Worm (Caenorhabditis elegans): ENCODE data around the gene lsd-1.
A peak's percentile ranks its signal among the peaks of the same experiment; 100 is the strongest.
"Not testable (repeated sequence)": the region's sequence is repeated elsewhere in the genome, so short reads cannot be mapped to it uniquely, and the experiment has no call there.

Gene lsd-1

DNA sequence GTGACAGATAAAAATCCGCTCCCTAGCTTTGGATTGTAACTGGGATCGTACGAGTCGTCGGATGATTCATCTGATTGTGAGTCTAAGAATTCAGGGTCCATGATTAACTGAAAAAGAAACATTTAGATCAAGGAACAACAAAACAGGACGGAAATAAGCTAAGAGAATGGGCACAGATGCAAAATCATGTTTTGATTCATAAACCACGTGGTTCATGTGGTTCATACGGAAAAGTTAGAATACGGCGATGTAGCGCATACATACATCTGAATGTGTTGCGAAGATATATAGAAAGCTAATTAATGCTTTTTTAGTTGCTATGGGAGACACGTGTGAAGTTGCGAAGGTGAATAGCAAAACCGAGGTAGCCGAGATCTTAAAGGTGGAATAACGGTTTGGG is 6.7 kb upstream of the lsd-1 start, which contains the start of gene F55G7.3:
TSS of gene F55G7.3 (minus strand) at position 101 of the 400 bp plus-strand sequence.
- no peak for TF ChIP-seq cog-1 (tag; optimal IDR thresholded peaks at IDR 0.05)
- TF ChIP-seq flt-1 (GFP tag; IDR thresholded peaks at IDR 0.05): no peak
- TF ChIP-seq tab-1 (GFP tag; IDR thresholded peaks at IDR 0.05): no peak

DNA sequence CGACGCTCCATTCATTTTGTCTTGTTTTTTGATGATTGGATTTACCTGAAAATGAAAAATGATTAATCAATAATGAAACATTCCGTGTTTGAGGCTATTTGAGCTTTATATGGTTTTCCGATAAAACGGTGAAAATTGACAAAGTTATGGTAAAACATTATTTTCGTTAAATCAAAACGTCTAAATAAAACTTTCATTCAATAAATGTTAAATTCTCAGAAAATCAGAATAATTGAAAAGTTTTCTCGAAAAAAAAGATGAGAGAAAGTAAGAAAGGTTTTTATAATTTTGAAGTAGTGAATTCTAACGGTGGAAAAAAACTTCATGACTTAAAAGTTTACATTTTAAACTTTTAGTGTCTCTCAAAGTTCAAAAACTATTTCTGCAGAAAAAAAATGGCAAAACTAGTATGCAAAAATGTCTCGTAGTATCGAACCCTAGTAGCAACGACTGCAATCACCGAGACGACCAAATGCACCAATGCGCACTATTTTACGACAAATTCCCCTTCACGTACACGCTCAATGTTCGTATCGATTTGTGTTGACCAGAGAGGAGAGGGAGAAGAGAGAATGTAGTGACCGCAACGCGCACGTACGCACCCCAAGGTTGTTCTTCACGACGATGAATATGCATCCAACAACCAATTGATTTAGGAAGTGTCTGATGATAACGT is 1.7 kb upstream of the lsd-1 start, which contains the start of gene nfya-1:
TSS of gene nfya-1 (minus strand) at position 51 of the 676 bp plus-strand sequence.
- no peak for TF ChIP-seq klf-2 (GFP tag; conservative IDR thresholded peaks at IDR 0.05)
- peak; percentile 32 for TF ChIP-seq cog-1 (tag; optimal IDR thresholded peaks at IDR 0.05)
- peak; percentile 78 for TF ChIP-seq T22C8.4 (GFP tag; IDR thresholded peaks at IDR 0.05)
- no peak for TF ChIP-seq flt-1 (GFP tag; IDR thresholded peaks at IDR 0.05)

DNA sequence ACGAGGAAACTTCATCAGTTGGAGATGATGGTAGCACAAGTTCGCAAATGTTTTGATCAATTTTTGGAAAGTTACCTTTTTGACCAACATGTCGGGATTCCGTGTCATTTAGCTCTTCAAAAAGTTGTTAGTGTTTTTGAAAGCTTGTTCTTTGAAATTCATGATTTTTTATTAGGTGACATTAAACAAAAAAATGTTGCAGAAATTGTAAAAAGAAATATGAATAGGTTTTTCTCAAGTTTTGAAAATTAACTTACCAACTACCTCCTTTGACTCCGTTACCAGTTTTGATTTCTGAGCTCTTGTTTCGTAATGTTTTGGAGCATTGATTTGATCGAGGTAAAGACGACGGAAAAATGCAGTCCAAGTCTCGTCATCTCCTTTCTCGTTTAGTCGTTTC is 3.5 kb downstream of the lsd-1 start:
- TF ChIP-seq cog-1 (tag; optimal IDR thresholded peaks at IDR 0.05): no peak
- no peak for TF ChIP-seq ref-1 (GFP tag; conservative IDR thresholded peaks at IDR 0.05)
- no peak for TF ChIP-seq ztf-23 (GFP tag; IDR thresholded peaks at IDR 0.05)
- no peak for TF ChIP-seq ztf-29 (GFP tag; IDR thresholded peaks at IDR 0.05)
- TF ChIP-seq flt-1 (GFP tag; IDR thresholded peaks at IDR 0.05): no peak
- no peak for TF ChIP-seq T22C8.4 (GFP tag; IDR thresholded peaks at IDR 0.05)
- no peak for TF ChIP-seq tab-1 (GFP tag; IDR thresholded peaks at IDR 0.05)

DNA sequence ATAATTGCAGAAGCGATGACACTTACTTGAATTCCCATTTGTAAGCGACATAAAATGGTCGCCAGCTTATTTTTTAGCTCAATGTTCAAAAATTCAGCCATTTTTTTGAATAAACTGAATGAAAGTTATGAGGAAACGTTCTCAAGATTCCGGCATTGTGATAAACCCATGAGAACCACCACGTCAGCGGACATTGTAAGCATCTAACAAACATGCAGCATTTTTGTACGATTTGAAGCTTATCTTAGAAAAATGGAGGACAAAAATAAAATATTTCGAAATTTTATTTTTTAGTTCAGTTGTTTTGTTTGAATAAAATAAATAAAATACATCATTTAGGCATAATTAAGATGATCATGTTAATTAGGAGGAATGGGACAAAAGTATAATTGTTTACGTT is 4.6 kb downstream of the lsd-1 start, which contains the start of gene T08D10.4:
TSS of gene T08D10.4 (minus strand) at position 101 of the 400 bp plus-strand sequence.
- no peak for TF ChIP-seq ref-1 (GFP tag; conservative IDR thresholded peaks at IDR 0.05)
- TF ChIP-seq ztf-29 (GFP tag; IDR thresholded peaks at IDR 0.05): no peak
- no peak for TF ChIP-seq klf-2 (GFP tag; conservative IDR thresholded peaks at IDR 0.05)
- no peak for TF ChIP-seq ztf-23 (GFP tag; IDR thresholded peaks at IDR 0.05)
- TF ChIP-seq flt-1 (GFP tag; IDR thresholded peaks at IDR 0.05): no peak
- TF ChIP-seq tab-1 (GFP tag; IDR thresholded peaks at IDR 0.05): no peak
- TF ChIP-seq med-1 (GFP tag; optimal IDR thresholded peaks at IDR 0.05; ENCODE audit: insufficient read depth): no peak
- TF ChIP-seq T22C8.4 (GFP tag; IDR thresholded peaks at IDR 0.05): no peak
- no peak for TF ChIP-seq cog-1 (tag; optimal IDR thresholded peaks at IDR 0.05)

DNA sequence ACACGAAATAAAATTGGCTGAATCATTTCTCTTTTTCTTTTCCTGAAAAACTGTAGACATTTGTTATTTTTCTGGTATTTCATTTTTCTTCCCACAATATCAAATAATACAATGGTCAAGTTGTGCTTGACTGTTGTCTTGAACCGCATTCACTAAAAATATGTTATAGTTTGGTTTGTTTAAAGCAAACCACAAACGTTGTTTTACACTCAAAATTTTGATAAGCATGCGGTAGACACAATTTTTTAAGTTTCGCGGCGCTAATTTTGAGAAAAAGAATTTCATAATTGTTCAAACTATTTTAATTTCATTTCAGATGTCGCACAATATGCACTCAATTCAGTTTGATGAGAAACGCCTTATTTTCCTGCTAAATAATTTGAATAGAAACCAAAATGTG is 6.5 kb downstream of the lsd-1 start, which contains the start of gene T08D10.3:
TSS of gene T08D10.3 (plus strand) at position 301 of the 400 bp plus-strand sequence.
- TF ChIP-seq cog-1 (tag; optimal IDR thresholded peaks at IDR 0.05): no peak
- TF ChIP-seq med-1 (GFP tag; optimal IDR thresholded peaks at IDR 0.05; ENCODE audit: insufficient read depth): no peak
- TF ChIP-seq flt-1 (GFP tag; IDR thresholded peaks at IDR 0.05): no peak
- TF ChIP-seq ztf-29 (GFP tag; IDR thresholded peaks at IDR 0.05): no peak
- no peak for TF ChIP-seq ztf-23 (GFP tag; IDR thresholded peaks at IDR 0.05)
- no peak for TF ChIP-seq ref-1 (GFP tag; conservative IDR thresholded peaks at IDR 0.05)
- no peak for TF ChIP-seq T22C8.4 (GFP tag; IDR thresholded peaks at IDR 0.05)

DNA sequence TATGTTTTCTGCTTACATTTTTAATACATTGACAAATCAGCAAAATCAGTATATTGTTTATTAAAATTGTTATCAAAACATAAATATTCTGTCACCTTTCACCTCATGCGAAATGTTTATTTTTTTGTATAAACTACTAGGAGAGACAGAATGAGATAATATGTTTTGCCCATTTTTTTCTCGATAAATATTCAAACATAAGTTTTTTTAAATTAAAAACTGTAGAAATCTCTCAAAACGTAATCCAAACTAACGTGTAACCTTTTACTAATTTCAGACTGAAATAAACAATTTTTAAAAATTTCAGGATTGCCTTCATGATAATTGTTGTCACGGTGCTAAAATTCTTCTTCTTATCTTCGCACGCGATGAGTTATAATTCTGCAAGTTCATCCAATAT is 8.6 kb downstream of the lsd-1 start, which contains the start of gene T08D10.5:
TSS of gene T08D10.5 (plus strand) at position 301 of the 400 bp plus-strand sequence.
- TF ChIP-seq tab-1 (GFP tag; IDR thresholded peaks at IDR 0.05) (no peak), ztf-29 (GFP tag; IDR thresholded peaks at IDR 0.05) (no peak), ztf-23 (GFP tag; IDR thresholded peaks at IDR 0.05) (no peak), med-1 (GFP tag; optimal IDR thresholded peaks at IDR 0.05; ENCODE audit: insufficient read depth) (no peak), klf-2 (GFP tag; conservative IDR thresholded peaks at IDR 0.05) (no peak), flt-1 (GFP tag; IDR thresholded peaks at IDR 0.05) (no peak), cog-1 (tag; optimal IDR thresholded peaks at IDR 0.05) (no peak), ref-1 (GFP tag; conservative IDR thresholded peaks at IDR 0.05) (no peak), T22C8.4 (GFP tag; IDR thresholded peaks at IDR 0.05) (no peak)

DNA sequence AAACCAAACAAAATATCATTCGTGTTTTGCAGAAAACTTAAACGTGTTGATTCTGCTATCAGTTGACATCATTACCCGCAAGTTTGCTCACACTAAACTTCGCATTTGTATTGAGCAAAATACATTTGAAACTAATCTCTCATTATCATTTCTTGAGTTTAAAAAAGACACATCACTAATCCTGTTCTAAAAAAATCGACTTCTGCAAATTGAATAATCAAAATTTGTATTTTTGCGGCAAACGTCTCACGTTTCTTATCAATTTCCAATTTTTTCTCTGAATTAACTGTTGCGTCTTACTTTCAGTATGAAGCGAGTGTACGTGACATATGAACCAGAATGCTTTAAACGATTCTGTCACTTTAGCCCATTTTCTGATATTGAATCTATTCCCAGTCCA is 11.2 kb downstream of the lsd-1 start, which contains the start of gene C49F5.8:
TSS of gene C49F5.8 (plus strand) at position 301 of the 400 bp plus-strand sequence.
- TF ChIP-seq cog-1 (tag; optimal IDR thresholded peaks at IDR 0.05) (no peak), T22C8.4 (GFP tag; IDR thresholded peaks at IDR 0.05) (no peak), med-1 (GFP tag; optimal IDR thresholded peaks at IDR 0.05; ENCODE audit: insufficient read depth) (no peak), klf-2 (GFP tag; conservative IDR thresholded peaks at IDR 0.05) (no peak), ztf-29 (GFP tag; IDR thresholded peaks at IDR 0.05) (no peak), flt-1 (GFP tag; IDR thresholded peaks at IDR 0.05) (no peak), ztf-23 (GFP tag; IDR thresholded peaks at IDR 0.05) (no peak), tab-1 (GFP tag; IDR thresholded peaks at IDR 0.05) (no peak), ref-1 (GFP tag; conservative IDR thresholded peaks at IDR 0.05) (no peak)

DNA sequence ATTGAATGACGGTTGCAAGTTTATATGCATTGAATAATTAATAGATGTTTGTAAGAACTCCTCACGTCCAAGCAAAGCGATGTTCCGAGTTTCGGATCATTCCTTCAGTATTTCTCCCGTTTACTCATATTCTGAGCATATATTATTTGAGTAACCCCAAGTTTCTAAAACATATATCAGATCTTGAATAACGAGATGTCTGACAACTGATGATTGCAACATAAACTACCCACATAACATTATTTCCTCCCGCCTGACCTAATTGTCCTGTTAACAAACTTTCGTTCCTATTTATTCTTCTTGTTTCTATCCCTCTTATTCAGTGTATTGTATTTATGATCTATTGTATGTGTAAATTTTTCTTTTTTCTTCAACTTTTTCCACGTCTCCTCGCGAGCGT is 12.5 kb downstream of the lsd-1 start, which contains the start of gene C49F5.13:
TSS of gene C49F5.13 (plus strand) at position 301 of the 400 bp plus-strand sequence.
- TF ChIP-seq med-1 (GFP tag; optimal IDR thresholded peaks at IDR 0.05; ENCODE audit: insufficient read depth); T22C8.4 (GFP tag; IDR thresholded peaks at IDR 0.05); tab-1 (GFP tag; IDR thresholded peaks at IDR 0.05): not testable (repeated sequence)

DNA sequence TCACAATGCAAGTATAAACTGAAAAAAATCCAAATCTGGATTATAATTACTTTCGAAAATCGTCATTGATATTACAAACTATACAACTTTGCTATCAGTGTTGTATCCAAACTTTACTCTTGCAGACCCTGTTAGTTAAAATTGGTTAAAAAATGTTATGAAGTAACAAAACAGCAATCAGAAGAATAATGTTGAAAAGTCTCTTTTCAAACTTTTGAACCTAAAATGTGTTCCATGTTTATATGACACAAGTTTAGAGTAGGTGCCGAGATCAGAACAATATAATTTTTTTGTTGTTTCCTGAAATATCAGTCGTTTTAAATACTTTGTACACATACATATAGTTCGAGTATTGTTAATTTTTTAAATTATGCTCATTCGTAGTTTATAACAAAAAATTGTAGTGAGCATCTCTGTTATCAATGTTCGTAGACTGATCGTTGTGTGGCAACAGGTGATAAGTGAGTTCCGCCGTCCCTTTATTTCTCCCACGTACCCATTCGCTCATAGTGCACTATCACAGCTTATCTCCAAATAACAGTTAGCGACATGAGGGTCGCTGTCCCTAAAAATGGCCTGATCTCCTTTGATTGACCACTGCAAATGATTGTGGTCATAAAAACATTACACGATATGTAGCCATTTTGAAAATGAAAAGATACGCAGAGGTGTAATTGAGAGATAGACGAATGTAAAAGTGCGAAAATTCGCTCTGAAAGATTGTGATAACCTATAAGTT is 13.6 kb downstream of the lsd-1 start:
- no peak for TF ChIP-seq ztf-29 (GFP tag; IDR thresholded peaks at IDR 0.05)
- no peak for TF ChIP-seq ztf-23 (GFP tag; IDR thresholded peaks at IDR 0.05)
- TF ChIP-seq klf-2 (GFP tag; conservative IDR thresholded peaks at IDR 0.05): no peak
- TF ChIP-seq med-1 (GFP tag; optimal IDR thresholded peaks at IDR 0.05; ENCODE audit: insufficient read depth): no peak
- TF ChIP-seq flt-1 (GFP tag; IDR thresholded peaks at IDR 0.05): no peak
- TF ChIP-seq ref-1 (GFP tag; conservative IDR thresholded peaks at IDR 0.05): no peak
- TF ChIP-seq tab-1 (GFP tag; IDR thresholded peaks at IDR 0.05): no peak
- TF ChIP-seq T22C8.4 (GFP tag; IDR thresholded peaks at IDR 0.05): no peak
- no peak for TF ChIP-seq cog-1 (tag; optimal IDR thresholded peaks at IDR 0.05)
